Fruit fly (Drosophila melanogaster) whole organism, adult: ENCODE results near the gene CG32537.

ENCODE experiments used
- CG12768 ChIP-seq: fragments of 200-800 bp; sonication (Bioruptor generic); optimal IDR thresholded peaks from 2 replicates; lab custom pipeline; 2017; ENCODE audit warnings: missing biosample characterization, missing genetic modification characterization, mild to moderate bottlenecking, moderate library complexity, missing genetic modification reagents
- CG1620 ChIP-seq: fragments of 200-800 bp; sonication (Bioruptor generic); optimal IDR thresholded peaks from 2 replicates; lab custom pipeline; 2016; ENCODE audit warnings: missing biosample characterization, missing genetic modification characterization
- CG7101 ChIP-seq: fragments of 200-800 bp; sonication (Bioruptor generic); optimal IDR thresholded peaks from 2 replicates; lab custom pipeline; 2018; ENCODE audit warnings: missing biosample characterization, mild to moderate bottlenecking, missing genetic modification characterization, moderate library complexity
- Crg-1 ChIP-seq: fragments of 200-800 bp; sonication (Bioruptor generic); optimal IDR thresholded peaks from 2 replicates; lab custom pipeline; 2016; ENCODE audit warnings: missing biosample characterization, missing genetic modification characterization
- Hr96 ChIP-seq: fragments of 200-800 bp; sonication (Bioruptor generic); optimal IDR thresholded peaks from 2 replicates; lab custom pipeline; 2016; ENCODE audit warnings: missing biosample characterization, missing genetic modification characterization
- cnc ChIP-seq, 2 experiments: fragments of >200 bp; optimal IDR thresholded peaks; 2 replicates each; lab custom pipeline; 2017
- ovo ChIP-seq: fragments of 200-800 bp; sonication (Bioruptor generic); optimal IDR thresholded peaks from 2 replicates; lab custom pipeline; 2016; ENCODE audit warnings: missing biosample characterization, missing genetic modification characterization
- pad ChIP-seq: fragments of 200-800 bp; sonication (Bioruptor generic); optimal IDR thresholded peaks from 3 replicates; lab custom pipeline; 2017; ENCODE audit warnings: missing biosample characterization, missing genetic modification characterization, mild to moderate bottlenecking, moderate library complexity, missing genetic modification reagents
- tj ChIP-seq: fragments of 200-800 bp; sonication (Bioruptor generic); optimal IDR thresholded peaks from 3 replicates; lab custom pipeline; 2017; ENCODE audit warnings: missing biosample characterization, mild to moderate bottlenecking, missing genetic modification characterization, moderate library complexity
- toe ChIP-seq: fragments of 200-800 bp; sonication (Bioruptor generic); optimal IDR thresholded peaks from 2 replicates; lab custom pipeline; 2016; ENCODE audit warnings: missing biosample characterization, missing genetic modification characterization

- TF ChIP-seq CG12768 (GFP tag; lab: Kevin White, UChicago) (no peak), tj (GFP tag; lab: Kevin White, UChicago) (no peak), Hr96 (GFP tag; lab: Kevin White, UChicago) (no peak), cnc (optimal IDR thresholded peaks at IDR 0.05; lab: Kevin White, UChicago) (no peak), toe (GFP tag; lab: Kevin White, UChicago) (no peak), CG7101 (tag; lab: Kevin White, UChicago) (no peak), pad (GFP tag; lab: Kevin White, UChicago) (no peak), CG1620 (GFP tag; lab: Kevin White, UChicago) (no peak), Crg-1 (no peak), ovo (no peak)
Observed at dm6 chrX:19325729-19326473, 49.6 kb upstream of the CG32537 start.
